Worm (Caenorhabditis elegans): Measurements from ENCODE around the gene Y4C6B.4.

ce11 chrIV:5360533-5360932 lies 34.3 kb downstream of the Y4C6B.4 start, which contains the start of gene F41H10.5:
- TF ChIP-seq W03F9.2 (tag; optimal IDR thresholded peaks at IDR 0.05): no peak
- TF ChIP-seq him-1 (tag; optimal IDR thresholded peaks at IDR 0.05): no peak
- no peak for TF ChIP-seq dao-5 (tag; optimal IDR thresholded peaks at IDR 0.05)
